Fruit fly (Drosophila melanogaster) whole organism, pupa: ENCODE measurements around the gene Fer2LCH.

Experiments used
- CG10348 ChIP-seq: fragments of 200-800 bp; sonication (Bioruptor generic); IDR thresholded peaks from 2 replicates; pipeline ENCODE4 v1.3.6; 2022; ENCODE audit warnings: missing biosample characterization, missing genetic modification characterization
- CG12605 ChIP-seq: fragments of 200-800 bp; sonication (Bioruptor generic); IDR thresholded peaks from 2 replicates; pipeline ENCODE4 v1.3.6; 2022; ENCODE audit warnings: missing biosample characterization, missing genetic modification characterization
- CG13204 ChIP-seq: fragments of 200-800 bp; sonication (Bioruptor generic); optimal IDR thresholded peaks from 2 replicates; lab custom pipeline; 2018; ENCODE audit warnings: missing biosample characterization, mild to moderate bottlenecking, missing genetic modification characterization, moderate library complexity
- CG14655 ChIP-seq: fragments of 200-800 bp; sonication (Bioruptor generic); optimal IDR thresholded peaks from 3 replicates; lab custom pipeline; 2017; ENCODE audit warnings: mild to moderate bottlenecking, missing biosample characterization, missing genetic modification reagents, missing genetic modification characterization
- CG32121 ChIP-seq: fragments of 200-800 bp; sonication (Bioruptor generic); IDR thresholded peaks from 2 replicates; pipeline ENCODE4 v1.3.6; 2022; ENCODE audit warnings: missing biosample characterization, missing genetic modification characterization
- CG34367 ChIP-seq: fragments of 200-800 bp; sonication (Bioruptor generic); optimal IDR thresholded peaks from 2 replicates; lab custom pipeline; 2018; ENCODE audit warnings: missing biosample characterization, mild to moderate bottlenecking, missing genetic modification characterization
- CG4496 ChIP-seq: fragments of 200-800 bp; sonication (Bioruptor generic); IDR thresholded peaks from 3 replicates; pipeline ENCODE4 v1.3.6; 2022; ENCODE audit warnings: missing biosample characterization, missing genetic modification characterization
- CG8159 ChIP-seq: fragments of 200-800 bp; sonication (Bioruptor generic); optimal IDR thresholded peaks from 3 replicates; lab custom pipeline; 2018; ENCODE audit warnings: missing biosample characterization, mild to moderate bottlenecking, missing genetic modification characterization, moderate library complexity
- CG8301 ChIP-seq: fragments of 200-800 bp; sonication (Bioruptor generic); optimal IDR thresholded peaks from 2 replicates; lab custom pipeline; 2018; ENCODE audit warnings: missing biosample characterization, mild to moderate bottlenecking, missing genetic modification characterization
- EcR ChIP-seq: fragments of 200-800 bp; sonication (Bioruptor generic); optimal IDR thresholded peaks from 3 replicates; lab custom pipeline; 2019; ENCODE audit warnings: missing biosample characterization, missing genetic modification characterization, mild to moderate bottlenecking, moderate library complexity, missing genetic modification reagents
- Pif1A ChIP-seq: fragments of 200-800 bp; sonication (Bioruptor generic); optimal IDR thresholded peaks from 3 replicates; lab custom pipeline; 2016; ENCODE audit warnings: missing biosample characterization, missing genetic modification characterization
- Snoo ChIP-seq: fragments of 200-800 bp; sonication (Bioruptor generic); optimal IDR thresholded peaks from 3 replicates; lab custom pipeline; 2017; ENCODE audit warnings: missing biosample characterization, mild to moderate bottlenecking, missing genetic modification characterization, inconsistent platforms
- fd96Ca ChIP-seq: fragments of 200-800 bp; sonication (Bioruptor generic); IDR thresholded peaks from 3 replicates; pipeline ENCODE4 v1.3.6; 2022; ENCODE audit warnings: missing biosample characterization, missing genetic modification characterization

DNA sequence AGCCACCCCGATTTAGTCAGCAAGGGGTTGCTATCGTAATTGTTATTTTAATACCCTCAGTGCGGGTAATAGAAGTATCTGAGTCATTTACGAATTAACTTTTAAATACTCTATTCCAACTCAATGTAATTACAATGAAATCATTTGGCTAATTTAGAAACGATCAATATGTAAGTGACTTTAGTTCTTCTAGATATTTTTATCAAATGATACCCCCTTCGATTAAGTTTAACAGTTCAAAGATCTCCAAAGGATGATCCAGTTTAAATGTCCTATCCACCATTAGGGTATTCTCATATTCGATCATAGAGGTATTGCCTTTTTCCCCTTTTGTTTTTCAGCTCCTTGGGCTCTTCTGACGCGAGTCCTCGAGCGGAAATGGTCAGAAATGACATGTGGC, 6.3 kb downstream of the Fer2LCH start:
- TF ChIP-seq CG14655 (GFP tag; lab: Kevin White, UChicago) (no peak), CG8159 (no peak), CG13204 (GFP tag; lab: Kevin White, UChicago) (no peak), CG4496 (GFP tag; lab: Robert Waterston, UW) (no peak), CG10348 (GFP tag; lab: Robert Waterston, UW) (no peak), fd96Ca (GFP tag; lab: Robert Waterston, UW) (no peak), CG12605 (GFP tag; lab: Robert Waterston, UW) (no peak), Snoo (tag; lab: Kevin White, UChicago) (no peak), EcR (no peak), CG32121 (GFP tag; lab: Robert Waterston, UW) (no peak), CG34367 (tag; lab: Kevin White, UChicago) (no peak), Pif1A (GFP tag; lab: Kevin White, UChicago) (no peak), CG8301 (tag; lab: Kevin White, UChicago) (no peak)
